Fruit fly (Drosophila melanogaster) whole organism, embryonic: ENCODE results near the gene att-ORFB.

ENCODE experiments used
- B-H1 ChIP-seq: fragments of 200-800 bp; sonication (Bioruptor generic); IDR thresholded peaks from 3 replicates; pipeline ENCODE4 v1.3.6; 2022; ENCODE audit warnings: missing biosample characterization, missing genetic modification characterization
- CG12942 ChIP-seq: fragments of 200-800 bp; sonication (Bioruptor generic); optimal IDR thresholded peaks from 3 replicates; lab custom pipeline; 2016; ENCODE audit warnings: missing biosample characterization, missing genetic modification characterization
- CG13287 ChIP-seq: fragments of 200-800 bp; sonication (Bioruptor generic); IDR thresholded peaks from 2 replicates; pipeline ENCODE4 v1.3.6; 2022; ENCODE audit warnings: missing biosample characterization, missing genetic modification characterization; ENCODE audit not compliant: partially characterized antibody
- CG15601 ChIP-seq: fragments of 200-800 bp; sonication (Bioruptor generic); optimal IDR thresholded peaks from 3 replicates; lab custom pipeline; 2019; ENCODE audit warnings: missing biosample characterization, mild to moderate bottlenecking, missing genetic modification characterization, moderate library complexity
- CG1647 ChIP-seq: fragments of 200-800 bp; sonication (Bioruptor generic); optimal IDR thresholded peaks from 3 replicates; lab custom pipeline; 2016; ENCODE audit warnings: missing biosample characterization, missing genetic modification characterization
- CG17385 ChIP-seq: fragments of 200-800 bp; sonication (Bioruptor generic); optimal IDR thresholded peaks from 3 replicates; lab custom pipeline; 2018; ENCODE audit warnings: missing biosample characterization, mild to moderate bottlenecking, missing genetic modification characterization
- CG17829 ChIP-seq: fragments of 200-800 bp; optimal IDR thresholded peaks from 2 replicates; lab custom pipeline; 2019; ENCODE audit warnings: missing biosample characterization, mild to moderate bottlenecking, missing genetic modification characterization, moderate library complexity
- CG18764 ChIP-seq: fragments of 200-800 bp; sonication (Bioruptor generic); optimal IDR thresholded peaks from 3 replicates; lab custom pipeline; 2016; ENCODE audit warnings: missing biosample characterization, missing genetic modification characterization
- CG32767 ChIP-seq: fragments of 200-800 bp; sonication (Bioruptor generic); IDR thresholded peaks from 2 replicates; pipeline ENCODE4 v1.3.6; 2022; ENCODE audit warnings: missing biosample characterization, missing genetic modification characterization
- CG3281 ChIP-seq: fragments of 200-800 bp; sonication (Bioruptor generic); optimal IDR thresholded peaks from 3 replicates; lab custom pipeline; 2017; ENCODE audit warnings: missing biosample characterization, mild to moderate bottlenecking, missing genetic modification characterization
- CG34422 ChIP-seq: fragments of 200-800 bp; sonication (Bioruptor generic); IDR thresholded peaks from 3 replicates; pipeline ENCODE4 v1.3.6; 2022; ENCODE audit warnings: missing biosample characterization, missing genetic modification characterization
- CG4328 ChIP-seq: fragments of 200-800 bp; sonication (Bioruptor generic); optimal IDR thresholded peaks from 3 replicates; lab custom pipeline; 2017; ENCODE audit warnings: missing biosample characterization, missing genetic modification reagents, missing genetic modification characterization
- CG6254 ChIP-seq: fragments of 200-800 bp; sonication (Bioruptor generic); optimal IDR thresholded peaks from 3 replicates; lab custom pipeline; 2017; ENCODE audit warnings: mild to moderate bottlenecking, missing biosample characterization, missing genetic modification reagents, missing genetic modification characterization
- CG7928 ChIP-seq: fragments of 200-800 bp; sonication (Bioruptor generic); optimal IDR thresholded peaks from 2 replicates; lab custom pipeline; 2017; ENCODE audit warnings: missing biosample characterization, mild to moderate bottlenecking, missing genetic modification characterization
- CG9932 ChIP-seq: fragments of 200-800 bp; sonication (Bioruptor generic); IDR thresholded peaks from 2 replicates; pipeline ENCODE4 v1.3.6; 2022; ENCODE audit warnings: missing biosample characterization, missing genetic modification characterization
- Dbx ChIP-seq: fragments of 200-800 bp; sonication (Bioruptor generic); IDR thresholded peaks from 3 replicates; pipeline ENCODE4 v1.3.6; 2022; ENCODE audit warnings: missing biosample characterization, missing genetic modification characterization
- E2f2 ChIP-seq: fragments of 200-800 bp; sonication (Bioruptor generic); IDR thresholded peaks from 2 replicates; pipeline ENCODE4 v1.3.6; 2022; ENCODE audit warnings: missing biosample characterization, missing genetic modification characterization
- Fer1 ChIP-seq: fragments of 200-800 bp; sonication (Bioruptor generic); optimal IDR thresholded peaks from 2 replicates; lab custom pipeline; 2017; ENCODE audit warnings: missing biosample characterization, mild to moderate bottlenecking, missing genetic modification characterization
- Lpt ChIP-seq: fragments of >200 bp; optimal IDR thresholded peaks from 2 replicates; lab custom pipeline; 2018; ENCODE audit warnings: missing biosample characterization, missing genetic modification characterization
- MESR4 ChIP-seq: fragments of 200-800 bp; sonication (Bioruptor generic); optimal IDR thresholded peaks from 2 replicates; lab custom pipeline; 2018; ENCODE audit warnings: missing biosample characterization, mild to moderate bottlenecking, missing genetic modification characterization, moderate library complexity
- Oli ChIP-seq: fragments of 200-800 bp; sonication (Bioruptor generic); optimal IDR thresholded peaks from 2 replicates; lab custom pipeline; 2018; ENCODE audit warnings: missing biosample characterization, mild to moderate bottlenecking, missing genetic modification characterization, moderate library complexity
- Pdp1 ChIP-seq, 2 experiments: fragments of 200-800 bp; sonication (Bioruptor generic); optimal IDR thresholded peaks; 3 replicates each; lab custom pipeline; 2016; ENCODE audit warnings: missing biosample characterization in 2 of 2, missing genetic modification characterization in 2 of 2, mild to moderate bottlenecking in 1 of 2, moderate library complexity in 1 of 2
- cad ChIP-seq: fragments of >200 bp; optimal IDR thresholded peaks from 2 replicates; lab custom pipeline; 2017; ENCODE audit warnings: missing biosample characterization, missing genetic modification characterization
- chinmo ChIP-seq: fragments of 200-800 bp; sonication (Bioruptor generic); IDR thresholded peaks from 4 replicates; pipeline ENCODE4 v1.3.6; 2022; ENCODE audit warnings: missing biosample characterization, missing genetic modification characterization; ENCODE audit not compliant: partially characterized antibody
- chm ChIP-seq: fragments of 200-800 bp; sonication (Bioruptor generic); IDR thresholded peaks from 2 replicates; pipeline ENCODE4 v1.3.6; 2022; ENCODE audit warnings: missing biosample characterization, missing genetic modification characterization
- dpn ChIP-seq, 2 experiments: fragments of 200-800 bp; sonication (Bioruptor generic); optimal IDR thresholded peaks; 3 replicates each; lab custom pipeline; 2016; ENCODE audit warnings: missing biosample characterization in 2 of 2, missing genetic modification characterization in 2 of 2
- eve ChIP-seq, 2 experiments: fragments of >200 bp; optimal IDR thresholded peaks; 2 replicates each; lab custom pipeline; 2017; ENCODE audit warnings: missing biosample characterization in 2 of 2, missing genetic modification characterization in 2 of 2
- fd3F ChIP-seq: fragments of 200-800 bp; sonication (Bioruptor generic); optimal IDR thresholded peaks from 2 replicates; lab custom pipeline; 2018; ENCODE audit warnings: missing biosample characterization, mild to moderate bottlenecking, missing genetic modification characterization, moderate library complexity
- ftz-f1 ChIP-seq: fragments of 200-800 bp; sonication (Bioruptor generic); optimal IDR thresholded peaks from 2 replicates; lab custom pipeline; 2016; ENCODE audit warnings: missing biosample characterization, missing genetic modification characterization
- gem ChIP-seq: fragments of 200-800 bp; sonication (Bioruptor generic); optimal IDR thresholded peaks from 2 replicates; lab custom pipeline; 2019; ENCODE audit warnings: missing biosample characterization, mild to moderate bottlenecking, missing genetic modification characterization, moderate library complexity
- hkb ChIP-seq, 2 experiments: fragments of 200-800 bp in 1 of 2; fragments of >200 bp in 1 of 2; sonication (Bioruptor generic) in 1 of 2; IDR thresholded peaks in 1 of 2; optimal IDR thresholded peaks in 1 of 2; 2 replicates each; pipeline versions ENCODE4 v1.3.6 to Lab custom; 2017 to 2022; ENCODE audit warnings: missing biosample characterization in 1 of 2, missing genetic modification characterization in 1 of 2
- ken ChIP-seq: fragments of 200-800 bp; sonication (Bioruptor generic); IDR thresholded peaks from 3 replicates; pipeline ENCODE4 v1.3.6; 2022; ENCODE audit warnings: missing biosample characterization, missing genetic modification characterization
- kni ChIP-seq: fragments of 200-800 bp; sonication (Bioruptor generic); optimal IDR thresholded peaks from 3 replicates; lab custom pipeline; 2017; ENCODE audit warnings: mild to moderate bottlenecking, missing biosample characterization, missing genetic modification reagents, missing genetic modification characterization
- mam ChIP-seq: fragments of 200-800 bp; sonication (Bioruptor generic); optimal IDR thresholded peaks from 3 replicates; lab custom pipeline; 2016; ENCODE audit warnings: missing biosample characterization, missing genetic modification characterization
- nerfin-1 ChIP-seq: fragments of 200-800 bp; sonication (Bioruptor generic); optimal IDR thresholded peaks from 3 replicates; lab custom pipeline; 2019; ENCODE audit warnings: missing biosample characterization, mild to moderate bottlenecking, missing genetic modification characterization, moderate library complexity
- nerfin-2 ChIP-seq: fragments of 200-800 bp; sonication (Bioruptor generic); IDR thresholded peaks from 2 replicates; pipeline ENCODE4 v1.3.6; 2022; ENCODE audit warnings: missing biosample characterization, missing genetic modification characterization; ENCODE audit not compliant: partially characterized antibody
- onecut ChIP-seq: fragments of 200-800 bp; sonication (Bioruptor generic); IDR thresholded peaks from 2 replicates; pipeline ENCODE4 v1.3.6; 2022; ENCODE audit warnings: missing biosample characterization, missing genetic modification characterization
- pita ChIP-seq: fragments of 200-800 bp; sonication (Bioruptor generic); optimal IDR thresholded peaks from 2 replicates; lab custom pipeline; 2017; ENCODE audit warnings: missing biosample characterization, mild to moderate bottlenecking, missing genetic modification characterization
- pnt ChIP-seq: fragments of 200-800 bp; sonication (Bioruptor generic); optimal IDR thresholded peaks from 3 replicates; lab custom pipeline; 2016; ENCODE audit warnings: missing biosample characterization, missing genetic modification characterization
- pzg ChIP-seq: fragments of 200-800 bp; sonication (Bioruptor generic); optimal IDR thresholded peaks from 3 replicates; lab custom pipeline; 2018; ENCODE audit warnings: missing biosample characterization, mild to moderate bottlenecking, missing genetic modification characterization, moderate library complexity
- run ChIP-seq: fragments of 200-800 bp; sonication (Bioruptor generic); optimal IDR thresholded peaks from 3 replicates; lab custom pipeline; 2018; ENCODE audit warnings: missing biosample characterization, mild to moderate bottlenecking, missing genetic modification characterization
- scrt ChIP-seq: fragments of 200-800 bp; sonication (Bioruptor generic); optimal IDR thresholded peaks from 2 replicates; lab custom pipeline; 2018; ENCODE audit warnings: missing biosample characterization, mild to moderate bottlenecking, missing genetic modification characterization, moderate library complexity
- seq ChIP-seq: fragments of 200-800 bp; sonication (Bioruptor generic); IDR thresholded peaks from 2 replicates; pipeline ENCODE4 v1.3.6; 2022; ENCODE audit warnings: missing biosample characterization, missing genetic modification characterization
- shn ChIP-seq: fragments of 200-800 bp; sonication (Bioruptor generic); optimal IDR thresholded peaks from 3 replicates; lab custom pipeline; 2016; ENCODE audit warnings: missing biosample characterization, missing genetic modification characterization
- tll ChIP-seq, 2 experiments: fragments of 200-800 bp in 1 of 2; fragments of >200 bp in 1 of 2; sonication (Bioruptor generic) in 1 of 2; optimal IDR thresholded peaks; 2 replicates each; lab custom pipeline; 2017 to 2019; ENCODE audit warnings: missing biosample characterization in 2 of 2, missing genetic modification characterization in 2 of 2, mild to moderate bottlenecking in 1 of 2, moderate library complexity in 1 of 2
- wdn ChIP-seq: fragments of 200-800 bp; sonication (Bioruptor generic); IDR thresholded peaks from 2 replicates; pipeline ENCODE4 v1.3.6; 2022; ENCODE audit warnings: missing biosample characterization, missing genetic modification characterization
- wek ChIP-seq: fragments of 200-800 bp; sonication (Bioruptor generic); optimal IDR thresholded peaks from 3 replicates; lab custom pipeline; 2018; ENCODE audit warnings: missing biosample characterization, mild to moderate bottlenecking, missing genetic modification characterization, moderate library complexity

Gene att-ORFB

dm6 chr3R:20551487-20552079 lies 2.6 kb downstream of the att-ORFB start (continued):
- TF ChIP-seq CG34422 (peak; percentile 21; the same call in 1 of the 3 replicates), seq (GFP tag; lab: Robert Waterston, UW) (peak; percentile 40; the same call in 1 of the 2 replicates), CG3281 (GFP tag; lab: Kevin White, UChicago) (peak; percentile 0), nerfin-1 (peak; percentile 18), gem (no peak), MESR4 (GFP tag; lab: Kevin White, UChicago) (peak; percentile 24), CG4328 (peak; percentile 8), onecut (peak; percentile 48), pita (GFP tag; lab: Kevin White, UChicago) (peak; percentile 35), CG32767 (GFP tag; lab: Robert Waterston, UW) (0 out of 2 replicates have a peak, but pooled peaks have one; percentile 42), CG7928 (peak; percentile 80), scrt (GFP tag; lab: Kevin White, UChicago) (peak; percentile 97), ftz-f1 (GFP tag; lab: Kevin White, UChicago) (peak; percentile 8), CG17829 (tag; lab: Kevin White, UChicago) (no peak), CG17385 (GFP tag; lab: Kevin White, UChicago) (peak; percentile 24), wek (peak; percentile 24), eve (GFP tag; optimal IDR thresholded peaks at IDR 0.05; lab: Kevin White, UChicago) (no peak), Fer1 (GFP tag; lab: Kevin White, UChicago) (peak; percentile 7), tll (GFP tag; optimal IDR thresholded peaks at IDR 0.05; lab: Kevin White, UChicago) (peak in 1 of 2 experiments; percentile 74)

dm6 chr3R:20550632-20551486 lies 3.3 kb downstream of the att-ORFB start:
- TF ChIP-seq ken, result no peak
- TF ChIP-seq CG13287 (GFP tag; lab: Robert Waterston, UW), result peak; percentile 88
- TF ChIP-seq CG9932 (GFP tag; lab: Robert Waterston, UW), result peak; percentile 55
- peak; percentile 26 to 35 for TF ChIP-seq dpn (GFP tag; optimal IDR thresholded peaks at IDR 0.05; lab: Kevin White, UChicago)
- TF ChIP-seq chinmo (GFP tag; lab: Robert Waterston, UW), result peak; percentile 98
- TF ChIP-seq run (tag; lab: Kevin White, UChicago), result peak; percentile 35
- no peak for TF ChIP-seq hkb (optimal IDR thresholded peaks at IDR 0.05; lab: Kevin White, UChicago)
- peak; percentile 83 for TF ChIP-seq hkb (GFP tag; IDR thresholded peaks at IDR 0.05; lab: Robert Waterston, UW)
- TF ChIP-seq CG6254 (GFP tag; lab: Kevin White, UChicago), result peak; percentile 69
- no peak for TF ChIP-seq mam (GFP tag; lab: Kevin White, UChicago)
- peak; percentile 65 for TF ChIP-seq E2f2
- peak; percentile 24; the same call in 1 of the 3 replicates for TF ChIP-seq B-H1 (GFP tag; lab: Robert Waterston, UW)
- peak; percentile 92 for TF ChIP-seq nerfin-2 (GFP tag; lab: Robert Waterston, UW)
- peak; percentile 41 for TF ChIP-seq fd3F (GFP tag; lab: Kevin White, UChicago)
- peak; percentile 42 for TF ChIP-seq shn (GFP tag; lab: Kevin White, UChicago)
- peak; percentile 30 for TF ChIP-seq pnt
- peak; percentile 69 for TF ChIP-seq pzg (GFP tag; lab: Kevin White, UChicago)
- TF ChIP-seq Lpt (GFP tag; lab: Kevin White, UChicago), result no peak
- peak; percentile 49; the same call in 2 of the 3 replicates for TF ChIP-seq Dbx (GFP tag; lab: Robert Waterston, UW)
- TF ChIP-seq Oli (tag; lab: Kevin White, UChicago), result no peak
- TF ChIP-seq cad (GFP tag; lab: Kevin White, UChicago), result no peak
- peak; percentile 49 for TF ChIP-seq CG18764 (GFP tag; lab: Kevin White, UChicago)
- peak; percentile 89 for TF ChIP-seq CG15601 (tag; lab: Kevin White, UChicago)
- TF ChIP-seq CG12942 (GFP tag; lab: Kevin White, UChicago), result peak; percentile 45
- peak; percentile 23 for TF ChIP-seq CG1647 (GFP tag; lab: Kevin White, UChicago)
- TF ChIP-seq kni (GFP tag; lab: Kevin White, UChicago), result peak; percentile 98
- peak; percentile 23 to 79 for TF ChIP-seq Pdp1 (GFP tag; optimal IDR thresholded peaks at IDR 0.05; lab: Kevin White, UChicago)
- no peak for TF ChIP-seq wdn (GFP tag; lab: Robert Waterston, UW)
- TF ChIP-seq chm (GFP tag; lab: Robert Waterston, UW), result peak; percentile 85
